Worm (Caenorhabditis elegans) whole organism, young adult: Measurements from ENCODE around the gene F40G9.6.

Experiments
- C06A6.2 ChIP-seq: fragments of 200-800 bp; sonication (Bioruptor generic); conservative IDR thresholded peaks from 2 replicates; pipeline ENCODE4 v1.3.6; 2022; ENCODE audit warnings: missing genetic modification characterization, missing compliant biosample characterization
- F37B4.10 ChIP-seq: fragments of 200-800 bp; sonication (Bioruptor generic); IDR thresholded peaks from 2 replicates; pipeline ENCODE4 v1.3.6; 2022; ENCODE audit warnings: missing genetic modification characterization, missing compliant biosample characterization
- ama-1 ChIP-seq, 3 experiments: fragments of 150-350 bp in 1 of 3; sonication (generic microtip) in 2 of 3; optimal IDR thresholded peaks; 2 replicates each; lab custom pipeline; 2014 to 2018; ENCODE audit warnings: missing biosample characterization in 2 of 3, missing genetic modification characterization in 2 of 3, missing genetic modification reagents in 2 of 3
- aptf-2 ChIP-seq: fragments of 200-800 bp; sonication (Bioruptor generic); conservative IDR thresholded peaks from 2 replicates; pipeline ENCODE4 v1.3.6; 2022; ENCODE audit warnings: missing genetic modification reagents, missing genetic modification characterization, missing compliant biosample characterization
- cebp-1 ChIP-seq, 2 experiments: fragments of 200-800 bp in 1 of 2; sonication (Bioruptor generic) in 1 of 2; sonication (generic microtip) in 1 of 2; IDR thresholded peaks in 1 of 2; optimal IDR thresholded peaks in 1 of 2; 2 replicates each; pipeline versions ENCODE4 v1.3.6 to Lab custom; 2017 to 2022; ENCODE audit warnings: missing compliant biosample characterization in 2 of 2, missing genetic modification characterization in 2 of 2, mild to moderate bottlenecking in 1 of 2, missing genetic modification reagents in 1 of 2, moderate library complexity in 1 of 2
- cebp-2 ChIP-seq: fragments of 200-800 bp; sonication (Bioruptor generic); IDR thresholded peaks from 2 replicates; pipeline ENCODE4 v1.3.6; 2022; ENCODE audit warnings: missing genetic modification characterization, missing compliant biosample characterization
- ceh-91 ChIP-seq: fragments of 200-800 bp; sonication (Bioruptor generic); IDR thresholded peaks from 2 replicates; pipeline ENCODE4 v1.3.6; 2022; ENCODE audit warnings: missing genetic modification reagents, missing genetic modification characterization, missing compliant biosample characterization
- chd-7 ChIP-seq: sonication (generic microtip); optimal IDR thresholded peaks from 2 replicates; lab custom pipeline; 2016; ENCODE audit warnings: mild to moderate bottlenecking, missing genetic modification characterization, moderate library complexity, missing compliant biosample characterization
- lag-1 ChIP-seq: fragments of 200-800 bp; sonication (Bioruptor generic); IDR thresholded peaks from 2 replicates; pipeline ENCODE4 v1.3.6; 2022; ENCODE audit warnings: missing genetic modification reagents, missing genetic modification characterization, missing compliant biosample characterization
- nfya-1 ChIP-seq: sonication (generic microtip); optimal IDR thresholded peaks from 2 replicates; lab custom pipeline; 2017; ENCODE audit warnings: antibody characterized with exemption, missing compliant biosample characterization, missing genetic modification characterization, borderline replicate concordance; ENCODE audit not compliant: insufficient read depth
- nfyb-1 ChIP-seq: fragments of 200-800 bp; sonication (Bioruptor generic); IDR thresholded peaks from 2 replicates; pipeline ENCODE4 v1.3.6; 2022; ENCODE audit warnings: missing genetic modification reagents, missing genetic modification characterization, missing compliant biosample characterization
- pha-4 ChIP-seq: fragments of 150-350 bp; sonication (generic microtip); optimal IDR thresholded peaks from 2 replicates; lab custom pipeline; 2014; ENCODE audit warnings: missing biosample characterization, missing genetic modification reagents, missing genetic modification characterization
- snpc-1.3 ChIP-seq: sonication (generic microtip); optimal IDR thresholded peaks from 2 replicates; lab custom pipeline; 2017; ENCODE audit warnings: missing genetic modification characterization, mild to moderate bottlenecking, missing compliant biosample characterization, antibody characterized with exemption, moderate library complexity, missing genotype, missing genetic modification reagents; ENCODE audit not compliant: insufficient read depth
- ztf-18 ChIP-seq: sonication (generic microtip); optimal IDR thresholded peaks from 2 replicates; lab custom pipeline; 2016; ENCODE audit warnings: missing genotype, mild to moderate bottlenecking, missing genetic modification characterization, missing compliant biosample characterization

ce11 chrIII:171617-172016 is 7.7 kb upstream of the F40G9.6 start, which contains the start of the genes F40G9.9 and F40G9.12:
- TF ChIP-seq F37B4.10 (GFP tag; lab: Robert Waterston, UW) = no peak
- no peak for TF ChIP-seq cebp-1 (GFP tag; IDR thresholded peaks at IDR 0.05; lab: Robert Waterston, UW)
- no peak for TF ChIP-seq cebp-1 (tag; optimal IDR thresholded peaks at IDR 0.05; lab: Kevin White, UChicago)
- no peak for TF ChIP-seq ztf-18 (tag; lab: Kevin White, UChicago)
- no peak for TF ChIP-seq ama-1 (optimal IDR thresholded peaks at IDR 0.05; lab: Kevin White, UChicago)
- TF ChIP-seq ama-1 (GFP tag; optimal IDR thresholded peaks at IDR 0.05; lab: Kevin White, UChicago) = no peak
- no peak for TF ChIP-seq pha-4 (tag; lab: Kevin White, UChicago)
- TF ChIP-seq cebp-2 (GFP tag; lab: Robert Waterston, UW) = no peak
- no peak for TF ChIP-seq ceh-91 (GFP tag; lab: Robert Waterston, UW)
- TF ChIP-seq snpc-1.3 = no peak
- no peak for TF ChIP-seq lag-1 (GFP tag; lab: Robert Waterston, UW)
- no peak for TF ChIP-seq chd-7 (tag; lab: Kevin White, UChicago)
- TF ChIP-seq C06A6.2 (GFP tag; lab: Robert Waterston, UW) = no peak
- no peak for TF ChIP-seq nfyb-1 (GFP tag; lab: Robert Waterston, UW)
- TF ChIP-seq aptf-2 (GFP tag; lab: Robert Waterston, UW) = no peak
- no peak for TF ChIP-seq nfya-1 (tag; lab: Kevin White, UChicago)
